Fruit fly (Drosophila melanogaster) whole organism, adult: ENCODE measurements around the gene CG8460.

Experiments used
- CG12768 ChIP-seq: fragments of 200-800 bp; sonication (Bioruptor generic); optimal IDR thresholded peaks from 2 replicates; lab custom pipeline; 2017; ENCODE audit warnings: missing biosample characterization, missing genetic modification characterization, mild to moderate bottlenecking, moderate library complexity, missing genetic modification reagents
- CG14711 ChIP-seq: fragments of 200-800 bp; sonication (Bioruptor generic); optimal IDR thresholded peaks from 2 replicates; lab custom pipeline; 2018; ENCODE audit warnings: missing biosample characterization, mild to moderate bottlenecking, missing genetic modification characterization, moderate library complexity
- CG1620 ChIP-seq: fragments of 200-800 bp; sonication (Bioruptor generic); optimal IDR thresholded peaks from 2 replicates; lab custom pipeline; 2016; ENCODE audit warnings: missing biosample characterization, missing genetic modification characterization
- CG5204 ChIP-seq: fragments of 200-800 bp; sonication (Bioruptor generic); optimal IDR thresholded peaks from 2 replicates; lab custom pipeline; 2016; ENCODE audit warnings: missing biosample characterization, missing genetic modification characterization
- CG7045 ChIP-seq: fragments of 200-800 bp; sonication (Bioruptor generic); optimal IDR thresholded peaks from 2 replicates; lab custom pipeline; 2017; ENCODE audit warnings: missing biosample characterization, mild to moderate bottlenecking, missing genetic modification characterization
- CG7101 ChIP-seq: fragments of 200-800 bp; sonication (Bioruptor generic); optimal IDR thresholded peaks from 2 replicates; lab custom pipeline; 2018; ENCODE audit warnings: missing biosample characterization, mild to moderate bottlenecking, missing genetic modification characterization, moderate library complexity
- Clk ChIP-seq: fragments of 200-800 bp; sonication (Bioruptor generic); optimal IDR thresholded peaks from 2 replicates; lab custom pipeline; 2017; ENCODE audit warnings: missing biosample characterization, missing genetic modification characterization
- Hr96 ChIP-seq: fragments of 200-800 bp; sonication (Bioruptor generic); optimal IDR thresholded peaks from 2 replicates; lab custom pipeline; 2016; ENCODE audit warnings: missing biosample characterization, missing genetic modification characterization
- Mnt ChIP-seq: fragments of 200-800 bp; sonication (Bioruptor generic); optimal IDR thresholded peaks from 2 replicates; lab custom pipeline; 2016; ENCODE audit warnings: missing biosample characterization, mild to moderate bottlenecking, missing genetic modification characterization
- kay ChIP-seq: fragments of 200-800 bp; sonication (Bioruptor generic); peaks from one replicate; lab custom pipeline; 2016; ENCODE audit warnings: missing biosample characterization, missing genetic modification characterization, borderline replicate concordance
- pad ChIP-seq: fragments of 200-800 bp; sonication (Bioruptor generic); optimal IDR thresholded peaks from 3 replicates; lab custom pipeline; 2017; ENCODE audit warnings: missing biosample characterization, missing genetic modification characterization, mild to moderate bottlenecking, moderate library complexity, missing genetic modification reagents
- toe ChIP-seq: fragments of 200-800 bp; sonication (Bioruptor generic); optimal IDR thresholded peaks from 2 replicates; lab custom pipeline; 2016; ENCODE audit warnings: missing biosample characterization, missing genetic modification characterization

DNA sequence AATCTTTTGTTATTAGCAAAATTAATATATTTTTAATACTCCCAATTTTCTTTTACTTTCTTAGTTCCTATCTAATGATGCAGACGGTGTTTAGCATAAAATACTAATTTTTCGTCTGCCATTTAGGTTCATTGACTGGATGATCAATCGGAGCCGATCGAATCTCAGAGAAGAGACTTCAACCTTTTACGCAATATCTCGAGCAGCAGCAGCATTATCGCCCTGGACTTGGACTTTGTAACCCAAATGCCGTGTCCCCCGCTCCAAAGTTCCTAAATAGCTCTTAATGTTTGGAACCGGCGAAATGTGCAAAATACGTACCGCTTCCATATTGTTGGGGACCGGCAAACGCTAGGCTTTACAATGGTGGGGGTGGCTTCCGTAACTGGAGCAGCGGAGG lies 7.4 kb downstream of the CG8460 start:
- TF ChIP-seq Mnt: no peak
- TF ChIP-seq CG7101: no peak
- TF ChIP-seq Hr96 (GFP tag; lab: Kevin White, UChicago): no peak
- TF ChIP-seq kay: no peak
- no peak for TF ChIP-seq toe (GFP tag; lab: Kevin White, UChicago)
- no peak for TF ChIP-seq CG5204 (GFP tag; lab: Kevin White, UChicago)
- no peak for TF ChIP-seq CG1620 (GFP tag; lab: Kevin White, UChicago)
- TF ChIP-seq CG12768 (GFP tag; lab: Kevin White, UChicago): peak; percentile 60
- TF ChIP-seq Clk (GFP tag; lab: Kevin White, UChicago): no peak
- TF ChIP-seq CG7045: no peak
- TF ChIP-seq pad (GFP tag; lab: Kevin White, UChicago): no peak
- TF ChIP-seq CG14711 (tag; lab: Kevin White, UChicago): no peak
